Worm (Caenorhabditis elegans) whole organism, late embryonic: Measurements from ENCODE around the gene srh-237.

Experiments used
- F13H6.1 ChIP-seq: sonication (generic microtip); optimal IDR thresholded peaks from 2 replicates; lab custom pipeline; 2016; ENCODE audit warnings: missing genetic modification characterization, missing compliant biosample characterization
- T23F11.4 ChIP-seq: fragments of 200-800 bp; sonication (Bioruptor generic); optimal IDR thresholded peaks from 2 replicates; lab custom pipeline; 2018; ENCODE audit warnings: mild to moderate bottlenecking, missing genetic modification characterization, missing compliant biosample characterization
- Y22D7AL.16 ChIP-seq: sonication (generic microtip); optimal IDR thresholded peaks from 2 replicates; lab custom pipeline; 2016; ENCODE audit warnings: missing genetic modification characterization, missing compliant biosample characterization
- ahr-1 ChIP-seq: sonication (generic microtip); optimal IDR thresholded peaks from 2 replicates; lab custom pipeline; 2016; ENCODE audit warnings: missing genetic modification characterization, missing compliant biosample characterization
- ceh-14 ChIP-seq: sonication (generic microtip); optimal IDR thresholded peaks from 2 replicates; lab custom pipeline; 2016; ENCODE audit warnings: missing genotype, missing genetic modification characterization, missing compliant biosample characterization
- ceh-18 ChIP-seq: sonication (generic microtip); optimal IDR thresholded peaks from 2 replicates; lab custom pipeline; 2016; ENCODE audit warnings: missing genetic modification characterization, missing compliant biosample characterization
- ceh-2 ChIP-seq: sonication (generic microtip); optimal IDR thresholded peaks from 2 replicates; lab custom pipeline; 2016; ENCODE audit warnings: missing genotype, missing genetic modification characterization, missing compliant biosample characterization
- ceh-22 ChIP-seq: sonication (generic microtip); optimal IDR thresholded peaks from 2 replicates; lab custom pipeline; 2017; ENCODE audit warnings: missing biosample characterization, missing genetic modification characterization
- ceh-24 ChIP-seq: sonication (generic microtip); optimal IDR thresholded peaks from 2 replicates; lab custom pipeline; 2016; ENCODE audit warnings: mild to moderate bottlenecking, missing genetic modification characterization, missing compliant biosample characterization
- ceh-30 ChIP-seq: fragments of 150-350 bp; optimal IDR thresholded peaks from 2 replicates; lab custom pipeline; 2014; ENCODE audit warnings: missing biosample characterization, missing genetic modification characterization
- ceh-31 ChIP-seq: sonication (generic microtip); optimal IDR thresholded peaks from 2 replicates; lab custom pipeline; 2016; ENCODE audit warnings: missing genetic modification characterization, missing compliant biosample characterization
- ceh-34 ChIP-seq: sonication (generic microtip); optimal IDR thresholded peaks from 2 replicates; lab custom pipeline; 2016; ENCODE audit warnings: mild to moderate bottlenecking, missing genetic modification characterization, missing compliant biosample characterization
- ceh-48 ChIP-seq: sonication (generic microtip); optimal IDR thresholded peaks from 2 replicates; lab custom pipeline; 2016; ENCODE audit warnings: missing genetic modification characterization, inconsistent platforms, missing compliant biosample characterization
- ceh-6 ChIP-seq: fragments of 200-800 bp; sonication (Bioruptor generic); optimal IDR thresholded peaks from 2 replicates; lab custom pipeline; 2018; ENCODE audit warnings: mild to moderate bottlenecking, missing genetic modification characterization, missing compliant biosample characterization
- che-1 ChIP-seq: sonication (generic microtip); optimal IDR thresholded peaks from 2 replicates; lab custom pipeline; 2016; ENCODE audit warnings: mild to moderate bottlenecking, missing genetic modification characterization, missing compliant biosample characterization
- dve-1 ChIP-seq: sonication (generic microtip); optimal IDR thresholded peaks from 2 replicates; lab custom pipeline; 2017; ENCODE audit warnings: antibody characterized with exemption, mild to moderate bottlenecking, missing genetic modification characterization, missing compliant biosample characterization
- elt-2 ChIP-seq: sonication (generic microtip); optimal IDR thresholded peaks from 2 replicates; lab custom pipeline; 2016; ENCODE audit warnings: missing genetic modification reagents, missing genetic modification characterization, missing compliant biosample characterization
- fax-1 ChIP-seq: sonication (generic microtip); optimal IDR thresholded peaks from 2 replicates; lab custom pipeline; 2016; ENCODE audit warnings: missing genotype, missing genetic modification characterization, missing compliant biosample characterization
- fkh-6 ChIP-seq: sonication (generic microtip); optimal IDR thresholded peaks from 2 replicates; lab custom pipeline; 2016; ENCODE audit warnings: missing genetic modification characterization, missing compliant biosample characterization
- gmeb-2 ChIP-seq: sonication (generic microtip); optimal IDR thresholded peaks from 2 replicates; lab custom pipeline; 2016; ENCODE audit warnings: missing genetic modification characterization, inconsistent platforms, missing compliant biosample characterization
- hlh-13 ChIP-seq: fragments of 200-800 bp; sonication (Bioruptor generic); optimal IDR thresholded peaks from 2 replicates; lab custom pipeline; 2018; ENCODE audit warnings: mild to moderate bottlenecking, missing genetic modification characterization, missing compliant biosample characterization
- hlh-6 ChIP-seq: sonication (generic microtip); optimal IDR thresholded peaks from 2 replicates; lab custom pipeline; 2016; ENCODE audit warnings: missing genotype, missing genetic modification characterization, missing compliant biosample characterization
- hlh-8 ChIP-seq: sonication (generic microtip); optimal IDR thresholded peaks from 2 replicates; lab custom pipeline; 2016; ENCODE audit warnings: missing genotype, missing genetic modification characterization, missing compliant biosample characterization
- lin-11 ChIP-seq: fragments of 200-800 bp; sonication (Bioruptor generic); optimal IDR thresholded peaks from 2 replicates; lab custom pipeline; 2018; ENCODE audit warnings: mild to moderate bottlenecking, missing genetic modification characterization, missing compliant biosample characterization
- madf-2 ChIP-seq: sonication (generic microtip); optimal IDR thresholded peaks from 2 replicates; lab custom pipeline; 2017; ENCODE audit warnings: missing genetic modification characterization, missing compliant biosample characterization
- mec-3 ChIP-seq: sonication (generic microtip); optimal IDR thresholded peaks from 2 replicates; lab custom pipeline; 2016; ENCODE audit warnings: borderline replicate concordance, missing genetic modification characterization, missing compliant biosample characterization
- nhr-11 ChIP-seq: fragments of 150-350 bp; optimal IDR thresholded peaks from 2 replicates; lab custom pipeline; 2014; ENCODE audit warnings: missing biosample characterization, missing genetic modification characterization
- npax-4 ChIP-seq: sonication (generic microtip); optimal IDR thresholded peaks from 2 replicates; lab custom pipeline; 2016; ENCODE audit warnings: missing genetic modification characterization, missing compliant biosample characterization
- pat-9 ChIP-seq: fragments of 200-800 bp; sonication (Bioruptor generic); optimal IDR thresholded peaks from 2 replicates; lab custom pipeline; 2018; ENCODE audit warnings: mild to moderate bottlenecking, missing genetic modification characterization, moderate library complexity, missing compliant biosample characterization
- pax-1 ChIP-seq: fragments of 150-350 bp; optimal IDR thresholded peaks from 2 replicates; lab custom pipeline; 2014; ENCODE audit warnings: missing biosample characterization, missing genetic modification characterization
- pha-4 ChIP-seq: fragments of 150-350 bp; optimal IDR thresholded peaks from 2 replicates; lab custom pipeline; 2018; ENCODE audit warnings: missing biosample characterization, missing genetic modification reagents, missing genetic modification characterization
- ref-2 ChIP-seq: sonication (generic microtip); optimal IDR thresholded peaks from 2 replicates; lab custom pipeline; 2016; ENCODE audit warnings: missing genetic modification characterization, missing compliant biosample characterization
- syd-9 ChIP-seq: sonication (generic microtip); optimal IDR thresholded peaks from 2 replicates; lab custom pipeline; 2016; ENCODE audit warnings: mild to moderate bottlenecking, missing genetic modification characterization, moderate library complexity, missing compliant biosample characterization
- tbx-7 ChIP-seq: sonication (generic microtip); optimal IDR thresholded peaks from 2 replicates; lab custom pipeline; 2016; ENCODE audit warnings: missing genotype, missing genetic modification characterization, missing compliant biosample characterization
- ttx-3 ChIP-seq: sonication (generic microtip); optimal IDR thresholded peaks from 2 replicates; lab custom pipeline; 2016; ENCODE audit warnings: missing genetic modification reagents, missing genetic modification characterization, missing compliant biosample characterization
- unc-3 ChIP-seq, 2 experiments: fragments of 200-800 bp in 1 of 2; sonication (Bioruptor generic) in 1 of 2; sonication (generic microtip) in 1 of 2; conservative IDR thresholded peaks in 1 of 2; optimal IDR thresholded peaks in 1 of 2; 2 replicates each; pipeline versions ENCODE4 v1.3.6 to Lab custom; 2016 to 2022; ENCODE audit warnings: missing compliant biosample characterization in 2 of 2, missing genetic modification characterization in 2 of 2, missing genetic modification reagents in 1 of 2
- unc-42 ChIP-seq: sonication (generic microtip); optimal IDR thresholded peaks from 2 replicates; lab custom pipeline; 2016; ENCODE audit warnings: missing genotype, missing genetic modification characterization, missing compliant biosample characterization
- unc-55 ChIP-seq: sonication (generic microtip); optimal IDR thresholded peaks from 2 replicates; lab custom pipeline; 2017; ENCODE audit warnings: missing biosample characterization, missing genetic modification reagents, missing genetic modification characterization
- unc-86 ChIP-seq: sonication (generic microtip); optimal IDR thresholded peaks from 2 replicates; lab custom pipeline; 2016; ENCODE audit warnings: missing genetic modification characterization, missing compliant biosample characterization
- zip-5 ChIP-seq: sonication (generic microtip); optimal IDR thresholded peaks from 2 replicates; lab custom pipeline; 2016; ENCODE audit warnings: missing genetic modification characterization, missing compliant biosample characterization
- ztf-16 ChIP-seq: sonication (generic microtip); optimal IDR thresholded peaks from 2 replicates; lab custom pipeline; 2017; ENCODE audit warnings: missing genetic modification characterization, missing compliant biosample characterization

The srh-237 gene

DNA sequence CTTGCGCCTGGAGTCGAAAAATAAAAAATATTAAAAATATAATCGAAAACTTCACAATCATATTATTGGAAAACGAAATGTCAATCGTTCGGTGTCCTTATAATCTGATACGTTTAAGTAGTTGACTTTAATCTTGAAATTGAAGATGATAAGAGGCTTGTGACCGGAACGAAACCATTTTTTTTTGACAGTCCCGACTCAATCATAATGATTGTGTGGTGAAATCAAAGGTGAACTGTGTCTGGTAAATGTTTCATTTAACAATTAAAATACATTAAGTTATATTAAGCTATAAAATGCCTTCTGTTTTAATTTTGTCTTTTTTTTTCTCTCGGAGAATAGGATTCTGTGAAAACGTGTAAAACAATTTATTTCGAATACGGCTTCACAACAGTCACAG, 12.3 kb upstream of the srh-237 start, which contains the start of gene T05E12.3:
T05E12.3 (minus strand) TSS at position 101 of the 400 bp plus-strand sequence.
- no peak for TF ChIP-seq elt-2 (tag; lab: Kevin White, UChicago)
- TF ChIP-seq unc-86 (tag; lab: Kevin White, UChicago), result no peak
- no peak for TF ChIP-seq pha-4 (tag; lab: Kevin White, UChicago)
- no peak for TF ChIP-seq hlh-13 (GFP tag; lab: Kevin White, UChicago)
- TF ChIP-seq ceh-14 (tag; lab: Kevin White, UChicago), result no peak
- no peak for TF ChIP-seq lin-11 (tag; lab: Kevin White, UChicago)
- no peak for TF ChIP-seq ceh-24 (tag; lab: Kevin White, UChicago)

DNA sequence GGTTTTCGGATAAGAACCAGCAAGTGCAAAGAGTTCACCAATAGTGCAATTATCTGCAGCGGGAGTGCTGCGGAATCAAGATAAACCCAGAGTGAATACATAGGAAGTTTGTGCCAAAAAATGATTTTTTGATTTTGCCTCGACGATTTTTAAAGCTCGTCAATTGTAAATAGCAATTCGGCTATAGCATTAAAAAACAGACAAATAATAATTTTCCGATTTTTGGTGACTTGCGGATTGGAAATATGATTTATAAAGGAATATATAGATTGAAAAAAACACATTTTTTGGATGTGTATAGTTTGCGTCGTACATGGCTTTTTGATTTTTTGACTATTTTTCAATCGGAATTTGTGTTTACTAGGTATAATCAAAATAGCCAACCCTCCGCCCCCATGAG, 10.4 kb upstream of the srh-237 start, which contains the start of gene srw-20:
srw-20 (minus strand) TSS at position 101 of the 400 bp plus-strand sequence.
- TF ChIP-seq madf-2 (tag; lab: Kevin White, UChicago) (no peak), unc-42 (no peak), unc-3 (GFP tag; conservative IDR thresholded peaks at IDR 0.05; lab: Robert Waterston, UW) (no peak), unc-3 (tag; optimal IDR thresholded peaks at IDR 0.05; lab: Kevin White, UChicago) (no peak), nhr-11 (tag; lab: Kevin White, UChicago) (no peak), hlh-6 (no peak), syd-9 (tag; lab: Kevin White, UChicago) (no peak), zip-5 (tag; lab: Kevin White, UChicago) (no peak), ztf-16 (tag; lab: Kevin White, UChicago) (no peak), ahr-1 (tag; lab: Kevin White, UChicago) (no peak), fax-1 (tag; lab: Kevin White, UChicago) (no peak), ceh-34 (tag; lab: Kevin White, UChicago) (no peak)

DNA sequence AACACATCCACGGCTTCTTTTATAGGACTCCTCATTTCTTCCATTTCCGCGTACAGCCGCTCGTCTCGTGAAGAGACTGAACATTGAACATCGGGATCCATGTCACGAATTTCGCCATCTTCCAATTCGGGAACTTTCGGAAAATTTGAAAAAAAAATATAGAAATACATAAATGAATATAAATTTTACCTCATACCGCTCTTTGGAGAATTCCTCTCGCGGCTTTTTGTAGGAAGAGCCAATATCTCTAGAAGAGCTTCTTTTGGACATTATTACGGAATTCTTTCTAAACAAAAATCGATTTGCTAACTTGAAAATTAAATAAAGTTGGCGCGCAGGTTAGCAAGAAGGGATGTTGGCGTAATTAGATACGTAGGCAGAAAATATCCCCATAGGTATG, 7.5 kb upstream of the srh-237 start, which contains the start of gene T05E12.9:
T05E12.9 (minus strand) TSS at position 101 of the 400 bp plus-strand sequence.
- TF ChIP-seq syd-9 (tag; lab: Kevin White, UChicago) (no peak), ceh-2 (no peak), F13H6.1 (tag; lab: Kevin White, UChicago) (no peak), elt-2 (tag; lab: Kevin White, UChicago) (no peak), ahr-1 (tag; lab: Kevin White, UChicago) (no peak), ceh-34 (tag; lab: Kevin White, UChicago) (no peak), pax-1 (tag; lab: Kevin White, UChicago) (no peak), unc-42 (no peak), che-1 (tag; lab: Kevin White, UChicago) (no peak)
- TF ChIP-seq, all 69 proteins: peak for 0

DNA sequence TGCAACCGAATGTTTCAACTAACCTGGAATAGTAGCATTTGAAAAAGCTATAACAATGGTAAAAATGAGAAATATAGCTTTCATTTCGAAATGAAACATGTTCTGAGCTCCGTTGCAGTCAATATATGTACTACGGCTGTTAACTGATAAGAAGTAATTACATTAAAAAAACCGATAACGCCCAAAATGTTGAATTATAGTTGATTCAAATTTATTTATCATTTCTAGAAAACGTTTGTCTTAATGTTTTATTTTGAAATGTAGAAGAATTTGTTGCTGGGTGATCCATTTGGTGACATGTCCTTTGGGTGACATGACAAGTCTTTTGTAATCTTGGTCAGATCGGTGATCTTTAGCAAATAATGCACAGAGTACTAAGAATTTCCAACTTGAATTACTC, 837 bp upstream of the srh-237 start, which contains the start of gene T05E12.6:
T05E12.6 (minus strand) TSS at position 101 of the 400 bp plus-strand sequence.
- TF ChIP-seq Y22D7AL.16 (tag; lab: Kevin White, UChicago) (no peak), nhr-11 (tag; lab: Kevin White, UChicago) (no peak), ceh-24 (tag; lab: Kevin White, UChicago) (no peak), ceh-48 (no peak), tbx-7 (no peak)

DNA sequence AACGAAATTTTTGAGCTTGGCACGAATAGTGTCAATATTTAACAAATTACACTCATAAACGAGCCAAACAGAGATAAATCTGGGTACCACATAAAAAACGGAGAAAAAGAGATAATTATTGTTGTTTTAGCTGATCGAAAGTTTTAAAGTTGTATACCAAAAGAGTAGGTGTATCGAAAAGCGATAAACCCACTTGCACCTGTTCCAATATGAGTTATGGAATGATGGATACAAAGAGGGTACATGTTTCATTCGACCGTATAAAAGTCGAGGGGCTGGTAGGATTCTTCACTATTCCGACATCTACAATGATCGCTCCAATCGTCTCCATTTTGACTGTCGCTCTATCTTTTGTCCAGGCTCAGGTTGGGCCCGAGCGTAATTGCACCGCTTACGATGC, 2.1 kb downstream of the srh-237 start, which contains the start of gene ZK218.1:
ZK218.1 (plus strand) TSS at position 301 of the 400 bp plus-strand sequence.
- TF ChIP-seq pax-1 (tag; lab: Kevin White, UChicago), result no peak
- TF ChIP-seq gmeb-2 (tag; lab: Kevin White, UChicago), result no peak
- TF ChIP-seq fax-1 (tag; lab: Kevin White, UChicago), result no peak
- no peak for TF ChIP-seq ceh-14 (tag; lab: Kevin White, UChicago)
- no peak for TF ChIP-seq ceh-2
- no peak for TF ChIP-seq T23F11.4
- no peak for TF ChIP-seq ceh-30 (tag; lab: Kevin White, UChicago)

DNA sequence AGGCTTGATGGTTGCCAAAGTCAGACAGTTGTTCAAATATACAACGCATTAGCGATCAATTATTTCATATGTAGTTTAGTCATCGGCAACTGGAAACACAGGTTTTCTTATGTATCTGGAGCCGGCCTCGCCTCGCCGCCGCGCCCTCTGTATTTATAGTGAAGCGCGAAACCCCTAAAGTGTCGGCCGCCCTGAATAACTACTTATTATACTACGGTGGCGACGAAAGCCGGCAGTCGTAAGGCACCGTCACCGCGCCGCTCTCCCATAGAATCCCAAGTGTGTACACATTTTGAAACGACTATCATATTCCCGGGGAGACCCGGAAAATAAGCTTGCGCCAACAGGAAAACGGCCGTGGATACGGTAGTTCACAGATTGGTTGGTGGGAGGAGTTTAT, 4.4 kb downstream of the srh-237 start:
- no peak for TF ChIP-seq fkh-6 (tag; lab: Kevin White, UChicago)
- no peak for TF ChIP-seq ahr-1 (tag; lab: Kevin White, UChicago)
- TF ChIP-seq ref-2 (tag; lab: Kevin White, UChicago), result no peak
- no peak for TF ChIP-seq pat-9
- no peak for TF ChIP-seq pha-4 (tag; lab: Kevin White, UChicago)
- TF ChIP-seq ceh-18 (tag; lab: Kevin White, UChicago), result no peak
- no peak for TF ChIP-seq unc-55 (GFP tag; lab: Kevin White, UChicago)
- no peak for TF ChIP-seq ceh-31 (tag; lab: Kevin White, UChicago)
- TF ChIP-seq mec-3 (tag; lab: Kevin White, UChicago), result no peak
- no peak for TF ChIP-seq npax-4 (tag; lab: Kevin White, UChicago)
- TF ChIP-seq ztf-16 (tag; lab: Kevin White, UChicago), result no peak
- no peak for TF ChIP-seq ttx-3 (tag; lab: Kevin White, UChicago)
- no peak for TF ChIP-seq zip-5 (tag; lab: Kevin White, UChicago)
- no peak for TF ChIP-seq ceh-30 (tag; lab: Kevin White, UChicago)
- no peak for TF ChIP-seq nhr-11 (tag; lab: Kevin White, UChicago)
- TF ChIP-seq ceh-22 (tag; lab: Kevin White, UChicago), result no peak
- no peak for TF ChIP-seq ceh-6
- TF ChIP-seq hlh-8 (tag; lab: Kevin White, UChicago), result no peak
- TF ChIP-seq dve-1 (tag; lab: Kevin White, UChicago), result no peak
- TF ChIP-seq tbx-7, result no peak
